Fruit fly (Drosophila melanogaster) whole organism, adult: ENCODE results near the gene 4E-T.

ENCODE experiments used
- CG7045 ChIP-seq: fragments of 200-800 bp; sonication (Bioruptor generic); optimal IDR thresholded peaks from 2 replicates; lab custom pipeline; 2017; ENCODE audit warnings: missing biosample characterization, mild to moderate bottlenecking, missing genetic modification characterization
- Mnt ChIP-seq: fragments of 200-800 bp; sonication (Bioruptor generic); optimal IDR thresholded peaks from 2 replicates; lab custom pipeline; 2016; ENCODE audit warnings: missing biosample characterization, mild to moderate bottlenecking, missing genetic modification characterization

- no peak for TF ChIP-seq CG7045
- no peak for TF ChIP-seq Mnt (GFP tag; lab: Kevin White, UChicago)
Observed at dm6 chr4:963717-964116, 5.5 kb upstream of the 4E-T start.
